Worm (Caenorhabditis elegans) whole organism, mixed stage, embryonic: ENCODE measurements around the gene K09E9.3.

Experiments
- elt-3 ChIP-seq: fragments of 150-350 bp; optimal IDR thresholded peaks from 2 replicates; lab custom pipeline; 2014; ENCODE audit warnings: missing biosample characterization, missing genetic modification characterization
- mab-5 ChIP-seq: fragments of 150-350 bp; optimal IDR thresholded peaks from 2 replicates; lab custom pipeline; 2014; ENCODE audit warnings: missing biosample characterization, missing genetic modification characterization
- nhr-28 ChIP-seq: fragments of 150-350 bp; optimal IDR thresholded peaks from 2 replicates; lab custom pipeline; 2014; ENCODE audit warnings: missing biosample characterization, missing genetic modification characterization

DNA sequence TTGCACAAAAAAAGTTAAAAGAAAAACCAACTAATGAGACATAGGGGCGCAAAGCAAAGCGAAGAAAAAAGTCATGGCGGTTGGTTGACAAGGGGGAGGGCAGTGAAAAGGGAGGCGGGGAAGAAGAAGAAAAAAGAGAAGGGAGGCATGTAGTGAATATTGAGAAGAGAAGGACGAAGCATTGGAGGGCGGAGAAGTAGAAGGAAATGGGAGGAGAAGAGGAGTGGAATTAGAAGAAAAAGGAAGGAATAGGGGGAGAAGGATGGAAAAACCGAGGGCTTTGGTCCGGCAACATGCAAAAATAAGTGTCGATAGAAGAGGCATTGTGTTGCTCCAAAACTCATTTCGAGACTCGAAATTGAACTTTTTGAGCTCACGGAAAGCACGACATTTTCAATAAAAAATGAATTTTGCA, 17.2 kb upstream of the K09E9.3 start:
- TF ChIP-seq nhr-28 (tag; lab: Kevin White, UChicago) (no peak), mab-5 (tag; lab: Kevin White, UChicago) (no peak), elt-3 (tag; lab: Kevin White, UChicago) (no peak)
